Fruit fly (Drosophila melanogaster) whole organism, embryonic: ENCODE results near the gene pigs.

Source experiments
- Abd-B ChIP-seq: fragments of 200-800 bp; sonication (Bioruptor generic); optimal IDR thresholded peaks from 2 replicates; lab custom pipeline; 2018; ENCODE audit warnings: missing biosample characterization, mild to moderate bottlenecking, missing genetic modification characterization, moderate library complexity
- CG10321 ChIP-seq: fragments of 200-800 bp; sonication (Bioruptor generic); IDR thresholded peaks from 2 replicates; pipeline ENCODE4 v1.3.6; 2022; ENCODE audit warnings: missing biosample characterization, missing genetic modification characterization
- CG10959 ChIP-seq: fragments of 200-800 bp; sonication (Bioruptor generic); IDR thresholded peaks from 2 replicates; pipeline ENCODE4 v1.3.6; 2022; ENCODE audit warnings: missing biosample characterization, missing genetic modification characterization
- CG11456 ChIP-seq: fragments of 200-800 bp; sonication (Bioruptor generic); IDR thresholded peaks from 3 replicates; pipeline ENCODE4 v1.3.6; 2022; ENCODE audit warnings: missing biosample characterization, missing genetic modification characterization
- CG12155 ChIP-seq: fragments of 200-800 bp; sonication (Bioruptor generic); optimal IDR thresholded peaks from 3 replicates; lab custom pipeline; 2016; ENCODE audit warnings: missing biosample characterization, missing genetic modification characterization
- CG13775 ChIP-seq: fragments of 200-800 bp; sonication (Bioruptor generic); optimal IDR thresholded peaks from 3 replicates; lab custom pipeline; 2017; ENCODE audit warnings: missing biosample characterization, mild to moderate bottlenecking, missing genetic modification characterization
- CG17328 ChIP-seq: fragments of 200-800 bp; sonication (Bioruptor generic); IDR thresholded peaks from 2 replicates; pipeline ENCODE4 v1.3.6; 2022; ENCODE audit warnings: missing biosample characterization, missing genetic modification characterization
- CG17912 ChIP-seq: fragments of 200-800 bp; sonication (Bioruptor generic); optimal IDR thresholded peaks from 2 replicates; lab custom pipeline; 2018; ENCODE audit warnings: missing biosample characterization, mild to moderate bottlenecking, missing genetic modification characterization
- CG1832 ChIP-seq: fragments of 200-800 bp; sonication (Bioruptor generic); optimal IDR thresholded peaks from 2 replicates; lab custom pipeline; 2017; ENCODE audit warnings: missing biosample characterization, mild to moderate bottlenecking, missing genetic modification characterization, inconsistent platforms
- CG30431 ChIP-seq: fragments of 200-800 bp; sonication (Bioruptor generic); optimal IDR thresholded peaks from 2 replicates; lab custom pipeline; 2017; ENCODE audit warnings: missing biosample characterization, missing genetic modification characterization
- CG32767 ChIP-seq: fragments of 200-800 bp; sonication (Bioruptor generic); IDR thresholded peaks from 2 replicates; pipeline ENCODE4 v1.3.6; 2022; ENCODE audit warnings: missing biosample characterization, missing genetic modification characterization
- CG3995 ChIP-seq: fragments of 200-800 bp; sonication (Bioruptor generic); optimal IDR thresholded peaks from 3 replicates; lab custom pipeline; 2016; ENCODE audit warnings: missing biosample characterization, missing genetic modification characterization
- CG4328 ChIP-seq: fragments of 200-800 bp; sonication (Bioruptor generic); optimal IDR thresholded peaks from 3 replicates; lab custom pipeline; 2017; ENCODE audit warnings: missing biosample characterization, missing genetic modification reagents, missing genetic modification characterization
- CG4707 ChIP-seq: fragments of 200-800 bp; sonication (Bioruptor generic); optimal IDR thresholded peaks from 2 replicates; lab custom pipeline; 2018; ENCODE audit warnings: missing biosample characterization, mild to moderate bottlenecking, missing genetic modification characterization, moderate library complexity
- CG6854 ChIP-seq: fragments of 200-800 bp; sonication (Bioruptor generic); optimal IDR thresholded peaks from 3 replicates; lab custom pipeline; 2017; ENCODE audit warnings: missing biosample characterization, mild to moderate bottlenecking, missing genetic modification characterization
- CG7271 ChIP-seq: fragments of 200-800 bp; sonication (Bioruptor generic); optimal IDR thresholded peaks from 2 replicates; lab custom pipeline; 2018; ENCODE audit warnings: missing biosample characterization, mild to moderate bottlenecking, missing genetic modification characterization, moderate library complexity
- CG8281 ChIP-seq: fragments of 200-800 bp; sonication (Bioruptor generic); optimal IDR thresholded peaks from 2 replicates; lab custom pipeline; 2018; ENCODE audit warnings: missing biosample characterization, mild to moderate bottlenecking, missing genetic modification characterization, moderate library complexity
- Chrac-16 ChIP-seq: fragments of 200-800 bp; sonication (Bioruptor generic); optimal IDR thresholded peaks from 3 replicates; lab custom pipeline; 2016; ENCODE audit warnings: missing biosample characterization, missing genetic modification characterization
- Dek ChIP-seq: fragments of 200-800 bp; sonication (Bioruptor generic); optimal IDR thresholded peaks from 3 replicates; lab custom pipeline; 2019; ENCODE audit warnings: missing biosample characterization, mild to moderate bottlenecking, missing genetic modification characterization, moderate library complexity
- Gsc ChIP-seq: fragments of 200-800 bp; sonication (Bioruptor generic); IDR thresholded peaks from 2 replicates; pipeline ENCODE4 v1.3.6; 2022; ENCODE audit warnings: missing biosample characterization, missing genetic modification characterization
- H2.0 ChIP-seq: fragments of 200-800 bp; sonication (Bioruptor generic); IDR thresholded peaks from 2 replicates; pipeline ENCODE4 v1.3.6; 2022; ENCODE audit warnings: missing biosample characterization, missing genetic modification characterization
- MBD-R2 ChIP-seq: fragments of 200-800 bp; sonication (Bioruptor generic); IDR thresholded peaks from 2 replicates; pipeline ENCODE4 v1.3.6; 2022; ENCODE audit warnings: missing biosample characterization, missing genetic modification characterization
- MESR4 ChIP-seq: fragments of 200-800 bp; sonication (Bioruptor generic); optimal IDR thresholded peaks from 2 replicates; lab custom pipeline; 2018; ENCODE audit warnings: missing biosample characterization, mild to moderate bottlenecking, missing genetic modification characterization, moderate library complexity
- Rfx ChIP-seq: fragments of 200-800 bp; sonication (Bioruptor generic); IDR thresholded peaks from 2 replicates; pipeline ENCODE4 v1.3.6; 2022; ENCODE audit warnings: missing biosample characterization, missing genetic modification characterization
- TFAM ChIP-seq: fragments of 200-800 bp; sonication (Bioruptor generic); optimal IDR thresholded peaks from 2 replicates; lab custom pipeline; 2017; ENCODE audit warnings: missing biosample characterization, missing genetic modification characterization, inconsistent platforms
- ara ChIP-seq: fragments of 200-800 bp; sonication (Bioruptor generic); IDR thresholded peaks from 2 replicates; pipeline ENCODE4 v1.3.6; 2022; ENCODE audit warnings: missing biosample characterization, missing genetic modification characterization
- ato ChIP-seq: fragments of 200-800 bp; sonication (Bioruptor generic); IDR thresholded peaks from 2 replicates; pipeline ENCODE4 v1.3.6; 2022; ENCODE audit warnings: missing biosample characterization, missing genetic modification characterization; ENCODE audit not compliant: partially characterized antibody
- bab2 ChIP-seq: fragments of 200-800 bp; sonication (Bioruptor generic); optimal IDR thresholded peaks from 2 replicates; lab custom pipeline; 2016; ENCODE audit warnings: missing biosample characterization, missing genetic modification characterization
- bbx ChIP-seq: fragments of 200-800 bp; sonication (Bioruptor generic); IDR thresholded peaks from 2 replicates; pipeline ENCODE4 v1.3.6; 2022; ENCODE audit warnings: missing biosample characterization, missing genetic modification characterization; ENCODE audit not compliant: partially characterized antibody
- bigmax ChIP-seq: fragments of 200-800 bp; sonication (Bioruptor generic); optimal IDR thresholded peaks from 2 replicates; lab custom pipeline; 2018; ENCODE audit warnings: missing biosample characterization, mild to moderate bottlenecking, missing genetic modification characterization
- crp ChIP-seq, 2 experiments: fragments of 200-800 bp; sonication (Bioruptor generic); optimal IDR thresholded peaks; 2 replicates in 1 of 2; 3 replicates in 1 of 2; lab custom pipeline; 2017; ENCODE audit warnings: missing biosample characterization in 2 of 2, missing genetic modification characterization in 2 of 2, mild to moderate bottlenecking in 1 of 2, moderate library complexity in 1 of 2
- dmrt99B ChIP-seq: fragments of 200-800 bp; sonication (Bioruptor generic); optimal IDR thresholded peaks from 2 replicates; lab custom pipeline; 2018; ENCODE audit warnings: missing biosample characterization, mild to moderate bottlenecking, missing genetic modification characterization, moderate library complexity
- emc ChIP-seq: fragments of 200-800 bp; sonication (Bioruptor generic); optimal IDR thresholded peaks from 2 replicates; lab custom pipeline; 2016; ENCODE audit warnings: missing biosample characterization, missing genetic modification characterization
- ems ChIP-seq: fragments of 200-800 bp; sonication (Bioruptor generic); optimal IDR thresholded peaks from 3 replicates; lab custom pipeline; 2016; ENCODE audit warnings: missing biosample characterization, missing genetic modification characterization
- eve ChIP-seq, 2 experiments: fragments of >200 bp; optimal IDR thresholded peaks; 2 replicates each; lab custom pipeline; 2017; ENCODE audit warnings: missing biosample characterization in 2 of 2, missing genetic modification characterization in 2 of 2
- fd64A ChIP-seq: fragments of 200-800 bp; sonication (Bioruptor generic); optimal IDR thresholded peaks from 3 replicates; lab custom pipeline; 2018; ENCODE audit warnings: missing biosample characterization, mild to moderate bottlenecking, missing genetic modification characterization
- fd96Cb ChIP-seq: fragments of 200-800 bp; sonication (Bioruptor generic); optimal IDR thresholded peaks from 2 replicates; lab custom pipeline; 2018; ENCODE audit warnings: missing biosample characterization, mild to moderate bottlenecking, missing genetic modification characterization, moderate library complexity
- gce ChIP-seq: fragments of 200-800 bp; sonication (Bioruptor generic); IDR thresholded peaks from 3 replicates; pipeline ENCODE4 v1.3.6; 2022; ENCODE audit warnings: missing biosample characterization, missing genetic modification characterization
- gro ChIP-seq: fragments of 200-800 bp; sonication (Bioruptor generic); optimal IDR thresholded peaks from 2 replicates; lab custom pipeline; 2016; ENCODE audit warnings: missing biosample characterization, missing genetic modification characterization
- maf-S ChIP-seq: fragments of 200-800 bp; sonication (Bioruptor generic); optimal IDR thresholded peaks from 2 replicates; lab custom pipeline; 2016; ENCODE audit warnings: missing biosample characterization, missing genetic modification characterization
- mirr ChIP-seq: fragments of 200-800 bp; sonication (Bioruptor generic); optimal IDR thresholded peaks from 3 replicates; lab custom pipeline; 2018; ENCODE audit warnings: missing biosample characterization, mild to moderate bottlenecking, missing genetic modification characterization
- nmo ChIP-seq: fragments of 200-800 bp; sonication (Bioruptor generic); optimal IDR thresholded peaks from 2 replicates; lab custom pipeline; 2018; ENCODE audit warnings: missing biosample characterization, mild to moderate bottlenecking, missing genetic modification characterization, moderate library complexity
- odd ChIP-seq: fragments of 200-800 bp; sonication (Bioruptor generic); optimal IDR thresholded peaks from 2 replicates; lab custom pipeline; 2017; ENCODE audit warnings: missing biosample characterization, mild to moderate bottlenecking, missing genetic modification characterization
- pb ChIP-seq: fragments of 200-800 bp; sonication (Bioruptor generic); optimal IDR thresholded peaks from 3 replicates; lab custom pipeline; 2016; ENCODE audit warnings: missing biosample characterization, missing genetic modification characterization
- phol ChIP-seq: fragments of 200-800 bp; sonication (Bioruptor generic); optimal IDR thresholded peaks from 3 replicates; lab custom pipeline; 2018; ENCODE audit warnings: missing biosample characterization, mild to moderate bottlenecking, missing genetic modification characterization, moderate library complexity
- ranshi ChIP-seq: fragments of 200-800 bp; sonication (Bioruptor generic); IDR thresholded peaks from 2 replicates; pipeline ENCODE4 v1.3.6; 2022; ENCODE audit warnings: missing biosample characterization, missing genetic modification characterization
- sens ChIP-seq: fragments of 200-800 bp; sonication (Bioruptor generic); peaks from one replicate; lab custom pipeline; 2016; ENCODE audit warnings: missing biosample characterization, missing genetic modification characterization
- sna ChIP-seq: fragments of 200-800 bp; sonication (Bioruptor generic); IDR thresholded peaks from 2 replicates; pipeline ENCODE4 v1.3.6; 2022; ENCODE audit warnings: missing biosample characterization, missing genetic modification characterization; ENCODE audit not compliant: partially characterized antibody
- vfl ChIP-seq: fragments of 200-800 bp; sonication (Bioruptor generic); optimal IDR thresholded peaks from 2 replicates; lab custom pipeline; 2016; ENCODE audit warnings: missing biosample characterization, missing genetic modification characterization
- wek ChIP-seq: fragments of 200-800 bp; sonication (Bioruptor generic); optimal IDR thresholded peaks from 3 replicates; lab custom pipeline; 2018; ENCODE audit warnings: missing biosample characterization, mild to moderate bottlenecking, missing genetic modification characterization, moderate library complexity
- zfh1 ChIP-seq: fragments of 200-800 bp; sonication (Bioruptor generic); IDR thresholded peaks from 3 replicates; pipeline ENCODE4 v1.3.6; 2022; ENCODE audit warnings: missing biosample characterization, missing genetic modification characterization
- zfh2 ChIP-seq: fragments of 200-800 bp; sonication (Bioruptor generic); optimal IDR thresholded peaks from 2 replicates; lab custom pipeline; 2016; ENCODE audit warnings: missing biosample characterization, missing genetic modification characterization

Gene pigs

dm6 chrX:6638123-6638522, 38.3 kb downstream of the pigs start (continued):
- TF ChIP-seq CG10321 (GFP tag; lab: Robert Waterston, UW): no peak
- no peak for TF ChIP-seq H2.0
- no peak for TF ChIP-seq CG10959
- peak; percentile 23 for TF ChIP-seq sens (GFP tag; lab: Kevin White, UChicago)
- TF ChIP-seq nmo: no peak
- no peak for TF ChIP-seq bbx (GFP tag; lab: Robert Waterston, UW)
- no peak for TF ChIP-seq fd64A (GFP tag; lab: Kevin White, UChicago)
- no peak for TF ChIP-seq CG32767 (GFP tag; lab: Robert Waterston, UW)
- TF ChIP-seq wek (GFP tag; lab: Kevin White, UChicago): peak; percentile 15
- no peak for TF ChIP-seq ems
- no peak for TF ChIP-seq MBD-R2 (GFP tag; lab: Robert Waterston, UW)
- no peak for TF ChIP-seq sna (GFP tag; lab: Robert Waterston, UW)
- no peak for TF ChIP-seq CG8281 (tag; lab: Kevin White, UChicago)
- TF ChIP-seq Rfx (GFP tag; lab: Robert Waterston, UW): no peak
- no peak for TF ChIP-seq maf-S (GFP tag; lab: Kevin White, UChicago)
- TF ChIP-seq gro: no peak
- no peak for TF ChIP-seq CG11456 (GFP tag; lab: Robert Waterston, UW)
- TF ChIP-seq CG17328 (GFP tag; lab: Robert Waterston, UW): no peak
- no peak for TF ChIP-seq CG6854 (GFP tag; lab: Kevin White, UChicago)
- peak; percentile 5 for TF ChIP-seq CG4707 (GFP tag; lab: Kevin White, UChicago)
- no peak for TF ChIP-seq crp (GFP tag; optimal IDR thresholded peaks at IDR 0.05; lab: Kevin White, UChicago)
- no peak for TF ChIP-seq emc
- TF ChIP-seq CG7271 (tag; lab: Kevin White, UChicago): no peak
- TF ChIP-seq zfh1 (GFP tag; lab: Robert Waterston, UW): no peak
- TF ChIP-seq dmrt99B (tag; lab: Kevin White, UChicago): peak; percentile 38
- no peak for TF ChIP-seq ato (GFP tag; lab: Robert Waterston, UW)
- TF ChIP-seq gce (GFP tag; lab: Robert Waterston, UW): 0 out of 3 replicates have a peak, but pooled peaks have one; percentile 6
- no peak for TF ChIP-seq MESR4
- TF ChIP-seq ranshi (GFP tag; lab: Robert Waterston, UW): no peak
- TF ChIP-seq Dek (tag; lab: Kevin White, UChicago): no peak
- no peak for TF ChIP-seq fd96Cb
- TF ChIP-seq TFAM: no peak
- TF ChIP-seq ara (GFP tag; lab: Robert Waterston, UW): no peak
- no peak for TF ChIP-seq bigmax (GFP tag; lab: Kevin White, UChicago)
- TF ChIP-seq zfh2 (GFP tag; lab: Kevin White, UChicago): no peak
- TF ChIP-seq mirr (GFP tag; lab: Kevin White, UChicago): no peak
- no peak for TF ChIP-seq CG30431
- no peak for TF ChIP-seq CG4328 (GFP tag; lab: Kevin White, UChicago)
- no peak for TF ChIP-seq phol
- no peak for TF ChIP-seq CG17912 (GFP tag; lab: Kevin White, UChicago)
- no peak for TF ChIP-seq CG12155 (GFP tag; lab: Kevin White, UChicago)
- TF ChIP-seq Abd-B: no peak
- no peak for TF ChIP-seq pb (GFP tag; lab: Kevin White, UChicago)
- TF ChIP-seq CG3995 (GFP tag; lab: Kevin White, UChicago): no peak
- TF ChIP-seq Gsc (GFP tag; lab: Robert Waterston, UW): no peak
- no peak for TF ChIP-seq eve (GFP tag; optimal IDR thresholded peaks at IDR 0.05; lab: Kevin White, UChicago)
- peak; percentile 46 for TF ChIP-seq odd (GFP tag; lab: Kevin White, UChicago)
- TF ChIP-seq vfl: no peak
- no peak for TF ChIP-seq CG1832 (GFP tag; lab: Kevin White, UChicago)
- TF ChIP-seq bab2: no peak
- no peak for TF ChIP-seq Chrac-16 (GFP tag; lab: Kevin White, UChicago)
- TF ChIP-seq CG13775 (GFP tag; lab: Kevin White, UChicago): no peak
